Worm (Caenorhabditis elegans) whole organism, young adult: ENCODE data around the gene C29F7.2.

Experiments used
- F33H1.4 ChIP-seq: fragments of 200-800 bp; sonication (Bioruptor generic); IDR thresholded peaks from 2 replicates; pipeline ENCODE4 v1.3.6; 2022; ENCODE audit warnings: missing genetic modification reagents, missing genetic modification characterization, missing compliant biosample characterization
- K12H6.12 ChIP-seq: fragments of 200-800 bp; sonication (Bioruptor generic); optimal IDR thresholded peaks from 2 replicates; lab custom pipeline; 2018; ENCODE audit warnings: mild to moderate bottlenecking, missing genetic modification characterization, missing compliant biosample characterization
- ceh-40 ChIP-seq: fragments of 200-800 bp; sonication (Bioruptor generic); IDR thresholded peaks from 2 replicates; pipeline ENCODE4 v1.3.6; 2022; ENCODE audit warnings: missing genetic modification characterization, missing compliant biosample characterization
- let-526 ChIP-seq: fragments of 200-800 bp; sonication (Bioruptor generic); IDR thresholded peaks from 2 replicates; pipeline ENCODE4 v1.3.6; 2022; ENCODE audit warnings: missing genetic modification reagents, missing genetic modification characterization, missing compliant biosample characterization
- nfya-1 ChIP-seq: sonication (generic microtip); optimal IDR thresholded peaks from 2 replicates; lab custom pipeline; 2017; ENCODE audit warnings: antibody characterized with exemption, missing compliant biosample characterization, missing genetic modification characterization, borderline replicate concordance; ENCODE audit not compliant: insufficient read depth
- pha-4 ChIP-seq: fragments of 150-350 bp; sonication (generic microtip); optimal IDR thresholded peaks from 2 replicates; lab custom pipeline; 2014; ENCODE audit warnings: missing biosample characterization, missing genetic modification reagents, missing genetic modification characterization
- tbx-9 ChIP-seq: sonication (generic microtip); optimal IDR thresholded peaks from 2 replicates; lab custom pipeline; 2016; ENCODE audit warnings: borderline replicate concordance, missing genetic modification characterization, inconsistent platforms, missing compliant biosample characterization
- ztf-25 ChIP-seq: fragments of 200-800 bp; sonication (Bioruptor generic); IDR thresholded peaks from 2 replicates; pipeline ENCODE4 v1.3.6; 2022; ENCODE audit warnings: missing genetic modification reagents, missing genetic modification characterization, missing compliant biosample characterization

DNA sequence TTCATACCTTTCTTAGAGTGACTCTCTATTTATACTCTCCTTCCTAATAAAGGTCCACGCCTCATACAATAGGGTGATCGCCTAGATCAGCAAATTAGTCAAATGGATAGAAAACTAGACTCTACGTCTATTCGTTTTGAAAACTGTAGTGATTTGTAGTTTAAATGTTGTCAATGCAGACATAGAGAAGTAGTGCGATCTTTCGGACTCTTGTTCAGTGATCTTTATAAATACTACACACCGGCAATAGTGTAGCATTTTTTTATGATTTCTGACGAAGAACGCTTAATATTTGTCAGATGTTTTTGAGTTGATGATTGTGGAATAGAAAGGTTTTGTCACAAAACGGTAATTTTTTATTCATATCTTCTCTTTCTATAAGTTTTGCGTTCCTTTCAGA, 4.6 kb upstream of the C29F7.2 start:
- TF ChIP-seq K12H6.12 (tag; lab: Kevin White, UChicago) (no peak), ceh-40 (GFP tag; lab: Robert Waterston, UW) (no peak), pha-4 (tag; lab: Kevin White, UChicago) (no peak), ztf-25 (no peak), tbx-9 (tag; lab: Kevin White, UChicago) (no peak), let-526 (GFP tag; lab: Robert Waterston, UW) (no peak), nfya-1 (tag; lab: Kevin White, UChicago) (no peak), F33H1.4 (GFP tag; lab: Robert Waterston, UW) (no peak)
